Fruit fly (Drosophila melanogaster) whole organism, pupa: Measurements from ENCODE around the gene ddbt.

Experiments
- CG10348 ChIP-seq: fragments of 200-800 bp; sonication (Bioruptor generic); IDR thresholded peaks from 2 replicates; pipeline ENCODE4 v1.3.6; 2022; ENCODE audit warnings: missing biosample characterization, missing genetic modification characterization
- CG12605 ChIP-seq: fragments of 200-800 bp; sonication (Bioruptor generic); IDR thresholded peaks from 2 replicates; pipeline ENCODE4 v1.3.6; 2022; ENCODE audit warnings: missing biosample characterization, missing genetic modification characterization
- CG13204 ChIP-seq: fragments of 200-800 bp; sonication (Bioruptor generic); optimal IDR thresholded peaks from 2 replicates; lab custom pipeline; 2018; ENCODE audit warnings: missing biosample characterization, mild to moderate bottlenecking, missing genetic modification characterization, moderate library complexity
- CG14655 ChIP-seq: fragments of 200-800 bp; sonication (Bioruptor generic); optimal IDR thresholded peaks from 3 replicates; lab custom pipeline; 2017; ENCODE audit warnings: mild to moderate bottlenecking, missing biosample characterization, missing genetic modification reagents, missing genetic modification characterization
- CG15710 ChIP-seq: fragments of 200-800 bp; sonication (Bioruptor generic); optimal IDR thresholded peaks from 2 replicates; lab custom pipeline; 2018; ENCODE audit warnings: missing biosample characterization, mild to moderate bottlenecking, missing genetic modification characterization, moderate library complexity
- CG17806 ChIP-seq: fragments of 200-800 bp; sonication (Bioruptor generic); optimal IDR thresholded peaks from 2 replicates; lab custom pipeline; 2018; ENCODE audit warnings: missing biosample characterization, mild to moderate bottlenecking, missing genetic modification characterization, moderate library complexity
- CG32121 ChIP-seq: fragments of 200-800 bp; sonication (Bioruptor generic); IDR thresholded peaks from 2 replicates; pipeline ENCODE4 v1.3.6; 2022; ENCODE audit warnings: missing biosample characterization, missing genetic modification characterization
- CG34367 ChIP-seq: fragments of 200-800 bp; sonication (Bioruptor generic); optimal IDR thresholded peaks from 2 replicates; lab custom pipeline; 2018; ENCODE audit warnings: missing biosample characterization, mild to moderate bottlenecking, missing genetic modification characterization
- CG4496 ChIP-seq: fragments of 200-800 bp; sonication (Bioruptor generic); IDR thresholded peaks from 3 replicates; pipeline ENCODE4 v1.3.6; 2022; ENCODE audit warnings: missing biosample characterization, missing genetic modification characterization
- CG8159 ChIP-seq: fragments of 200-800 bp; sonication (Bioruptor generic); optimal IDR thresholded peaks from 3 replicates; lab custom pipeline; 2018; ENCODE audit warnings: missing biosample characterization, mild to moderate bottlenecking, missing genetic modification characterization, moderate library complexity
- CG8301 ChIP-seq: fragments of 200-800 bp; sonication (Bioruptor generic); optimal IDR thresholded peaks from 2 replicates; lab custom pipeline; 2018; ENCODE audit warnings: missing biosample characterization, mild to moderate bottlenecking, missing genetic modification characterization
- CG9948 ChIP-seq: fragments of 200-800 bp; sonication (Bioruptor generic); optimal IDR thresholded peaks from 2 replicates; lab custom pipeline; 2018; ENCODE audit warnings: missing biosample characterization, mild to moderate bottlenecking, missing genetic modification characterization, moderate library complexity
- D1 ChIP-seq: fragments of 200-800 bp; sonication (Bioruptor generic); optimal IDR thresholded peaks from 2 replicates; lab custom pipeline; 2018; ENCODE audit warnings: missing biosample characterization, mild to moderate bottlenecking, missing genetic modification characterization, moderate library complexity
- EcR ChIP-seq: fragments of 200-800 bp; sonication (Bioruptor generic); optimal IDR thresholded peaks from 3 replicates; lab custom pipeline; 2019; ENCODE audit warnings: missing biosample characterization, missing genetic modification characterization, mild to moderate bottlenecking, moderate library complexity, missing genetic modification reagents
- Ets98B ChIP-seq: fragments of 200-800 bp; sonication (Bioruptor generic); IDR thresholded peaks from 2 replicates; pipeline ENCODE4 v1.3.6; 2022; ENCODE audit warnings: missing biosample characterization, missing genetic modification characterization
- Pif1A ChIP-seq: fragments of 200-800 bp; sonication (Bioruptor generic); optimal IDR thresholded peaks from 3 replicates; lab custom pipeline; 2016; ENCODE audit warnings: missing biosample characterization, missing genetic modification characterization
- Pif1B ChIP-seq: fragments of 200-800 bp; sonication (Bioruptor generic); optimal IDR thresholded peaks from 3 replicates; lab custom pipeline; 2016; ENCODE audit warnings: missing biosample characterization, missing genetic modification characterization
- Snoo ChIP-seq: fragments of 200-800 bp; sonication (Bioruptor generic); optimal IDR thresholded peaks from 3 replicates; lab custom pipeline; 2017; ENCODE audit warnings: missing biosample characterization, mild to moderate bottlenecking, missing genetic modification characterization, inconsistent platforms
- fd96Ca ChIP-seq: fragments of 200-800 bp; sonication (Bioruptor generic); IDR thresholded peaks from 3 replicates; pipeline ENCODE4 v1.3.6; 2022; ENCODE audit warnings: missing biosample characterization, missing genetic modification characterization
- gl ChIP-seq: fragments of 200-800 bp; sonication (Bioruptor generic); optimal IDR thresholded peaks from 2 replicates; lab custom pipeline; 2018; ENCODE audit warnings: missing biosample characterization, mild to moderate bottlenecking, missing genetic modification characterization
- rn ChIP-seq: fragments of 200-800 bp; sonication (Bioruptor generic); IDR thresholded peaks from 2 replicates; pipeline ENCODE4 v1.3.6; 2022; ENCODE audit warnings: missing biosample characterization, missing genetic modification characterization

The ddbt gene

dm6 chr3L:316784-317183 is at the start of gene ddbt:
ddbt (plus strand) TSS chr3L:317084.
- TF ChIP-seq CG32121 (no peak), CG15710 (tag; lab: Kevin White, UChicago) (no peak), CG14655 (no peak), CG17806 (tag; lab: Kevin White, UChicago) (no peak)

dm6 chr3L:267618-268017 is 49.3 kb upstream of the ddbt start:
- TF ChIP-seq Pif1A (GFP tag; lab: Kevin White, UChicago) (no peak), CG8159 (no peak), rn (GFP tag; lab: Robert Waterston, UW) (no peak), EcR (no peak), CG17806 (tag; lab: Kevin White, UChicago) (no peak), Snoo (tag; lab: Kevin White, UChicago) (no peak), fd96Ca (GFP tag; lab: Robert Waterston, UW) (no peak), CG9948 (tag; lab: Kevin White, UChicago) (no peak), CG8301 (no peak), CG12605 (GFP tag; lab: Robert Waterston, UW) (no peak), Pif1B (GFP tag; lab: Kevin White, UChicago) (no peak), CG14655 (no peak), CG32121 (no peak), CG10348 (no peak), CG13204 (no peak), CG4496 (no peak), CG34367 (tag; lab: Kevin White, UChicago) (no peak), Ets98B (GFP tag; lab: Robert Waterston, UW) (no peak)
- TF ChIP-seq, all 21 proteins: peak for 0

dm6 chr3L:270760-271500 is 46.0 kb upstream of the ddbt start, which contains the start of gene miple2:
miple2 (plus strand) TSS chr3L:271200.
- peak; percentile 67 for TF ChIP-seq CG34367 (tag; lab: Kevin White, UChicago)
- TF ChIP-seq CG17806 (tag; lab: Kevin White, UChicago) = peak; percentile 61
- peak; percentile 77 for TF ChIP-seq CG8159
- peak; percentile 53 for TF ChIP-seq gl (tag; lab: Kevin White, UChicago)
- TF ChIP-seq fd96Ca (GFP tag; lab: Robert Waterston, UW) = peak; percentile 45; the same call in 1 of the 3 replicates
- TF ChIP-seq Pif1A (GFP tag; lab: Kevin White, UChicago) = peak; percentile 66
- peak; percentile 46; the same call in 2 of the 3 replicates for TF ChIP-seq CG4496
- TF ChIP-seq EcR = no peak
- TF ChIP-seq CG15710 (tag; lab: Kevin White, UChicago) = peak; percentile 49
- TF ChIP-seq D1 (tag; lab: Kevin White, UChicago) = peak; percentile 59
- TF ChIP-seq Pif1B (GFP tag; lab: Kevin White, UChicago) = peak; percentile 49
- peak; percentile 79 for TF ChIP-seq CG9948 (tag; lab: Kevin White, UChicago)
- TF ChIP-seq CG14655 = peak; percentile 81
- TF ChIP-seq CG10348 = no peak
- TF ChIP-seq Snoo (tag; lab: Kevin White, UChicago) = peak; percentile 39
- TF ChIP-seq CG8301 = peak; percentile 67
- peak; percentile 23; the same call in 1 of the 2 replicates for TF ChIP-seq CG32121
- no peak; the same call in 1 of the 2 replicates for TF ChIP-seq Ets98B (GFP tag; lab: Robert Waterston, UW)
- TF ChIP-seq CG12605 (GFP tag; lab: Robert Waterston, UW) = peak; percentile 65; the same call in 1 of the 2 replicates
- TF ChIP-seq rn (GFP tag; lab: Robert Waterston, UW) = no peak
- peak; percentile 21 for TF ChIP-seq CG13204

DNA sequence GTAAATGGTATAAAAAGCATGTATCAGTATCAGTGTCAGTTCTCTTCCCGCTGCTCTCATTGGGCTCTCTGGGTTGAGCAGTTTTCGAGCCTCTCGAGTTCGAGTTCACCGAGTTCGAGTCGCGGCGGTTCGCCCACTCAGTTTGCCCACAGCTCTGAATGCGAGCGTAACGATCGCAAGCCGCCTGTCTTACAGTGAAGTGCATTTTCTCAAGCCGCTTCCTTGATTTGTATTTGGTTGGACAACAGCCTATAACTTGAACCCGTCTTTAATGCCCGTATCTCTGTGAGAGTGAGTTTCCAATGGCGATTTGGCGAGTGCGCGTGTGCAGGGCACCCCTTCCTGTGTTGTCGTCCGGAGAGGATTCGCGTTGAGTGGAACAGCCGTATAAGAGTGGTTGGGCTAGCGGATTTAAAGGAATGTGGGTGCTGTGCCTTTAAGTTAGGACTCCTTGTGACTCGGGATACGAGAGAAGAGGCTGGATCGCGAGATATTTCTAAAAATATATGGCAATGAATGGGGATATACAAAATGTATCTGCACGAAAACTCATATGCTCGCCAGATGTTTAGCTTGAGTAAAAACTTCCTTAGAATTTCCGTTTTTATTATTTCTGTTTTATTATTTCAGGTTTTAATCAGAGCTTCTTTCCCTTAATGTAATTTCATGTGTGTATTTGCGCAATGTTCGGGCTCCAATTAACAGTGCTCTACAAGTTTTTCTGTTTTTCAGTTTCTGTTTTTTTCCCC is 45.2 kb upstream of the ddbt start:
- no peak; the same call in 2 of the 3 replicates for TF ChIP-seq fd96Ca (GFP tag; lab: Robert Waterston, UW)
- TF ChIP-seq Snoo (tag; lab: Kevin White, UChicago) = no peak
- no peak for TF ChIP-seq Pif1B (GFP tag; lab: Kevin White, UChicago)
- TF ChIP-seq EcR = peak; percentile 89
- no peak for TF ChIP-seq CG17806 (tag; lab: Kevin White, UChicago)
- TF ChIP-seq CG8301 = no peak
- TF ChIP-seq CG13204 = peak; percentile 22
- no peak for TF ChIP-seq D1 (tag; lab: Kevin White, UChicago)
- no peak for TF ChIP-seq CG8159
- no peak for TF ChIP-seq CG14655
- no peak for TF ChIP-seq gl (tag; lab: Kevin White, UChicago)
- TF ChIP-seq Ets98B (GFP tag; lab: Robert Waterston, UW) = peak; percentile 50; the same call in 1 of the 2 replicates
- no peak for TF ChIP-seq CG34367 (tag; lab: Kevin White, UChicago)
- TF ChIP-seq rn (GFP tag; lab: Robert Waterston, UW) = no peak
- TF ChIP-seq CG12605 (GFP tag; lab: Robert Waterston, UW) = peak; percentile 47; the same call in 1 of the 2 replicates
- no peak for TF ChIP-seq CG9948 (tag; lab: Kevin White, UChicago)
- TF ChIP-seq CG4496 = no peak
- TF ChIP-seq, all 21 proteins: peak for 4

- no peak for TF ChIP-seq CG34367 (tag; lab: Kevin White, UChicago)
- no peak for TF ChIP-seq rn (GFP tag; lab: Robert Waterston, UW)
- TF ChIP-seq CG14655 = no peak
These were observed 43.6 kb upstream of the ddbt start, which contains the start of gene CG32845 for dm6 chr3L:273291-273690. CG32845 (minus strand) TSS chr3L:273391.
